Worm (Caenorhabditis elegans): ENCODE data around the gene F59F4.3.

The F59F4.3 gene

ce11 chrX:15849397-15849935, 2.1 kb upstream of the F59F4.3 start, which contains the start of gene acl-1:
TSS of gene acl-1 (plus strand) at chrX:15849885.
- peak; percentile 72 for TF ChIP-seq tbx-2 (tag; optimal IDR thresholded peaks at IDR 0.05)
- TF ChIP-seq pha-2 (tag; optimal IDR thresholded peaks at IDR 0.05), result no peak
- peak; percentile 18 for TF ChIP-seq hlh-8 (tag; optimal IDR thresholded peaks at IDR 0.05)
- TF ChIP-seq sox-2 (GFP tag; IDR thresholded peaks at IDR 0.05), result no peak
- no peak for TF ChIP-seq pat-9 (tag; optimal IDR thresholded peaks at IDR 0.05)
- no peak for TF ChIP-seq unc-86 (tag; optimal IDR thresholded peaks at IDR 0.05)
- TF ChIP-seq ceh-48 (tag; optimal IDR thresholded peaks at IDR 0.05), result no peak
- peak; percentile 6 for TF ChIP-seq lim-6 (tag; optimal IDR thresholded peaks at IDR 0.05)
- TF ChIP-seq npax-4 (tag; optimal IDR thresholded peaks at IDR 0.05), result no peak
- peak; percentile 85 for TF ChIP-seq C08G9.2 (tag; optimal IDR thresholded peaks at IDR 0.05)
- TF ChIP-seq ttx-3 (tag; optimal IDR thresholded peaks at IDR 0.05), result no peak
- peak; percentile 44 for TF ChIP-seq F13H6.1 (tag; optimal IDR thresholded peaks at IDR 0.05)
- TF ChIP-seq rnt-1 (tag; optimal IDR thresholded peaks at IDR 0.05), result peak; percentile 80
- TF ChIP-seq ceh-18 (tag; optimal IDR thresholded peaks at IDR 0.05), result peak; percentile 65
- no peak for TF ChIP-seq elt-4 (tag; optimal IDR thresholded peaks at IDR 0.05)
- TF ChIP-seq fax-1 (tag; optimal IDR thresholded peaks at IDR 0.05), result no peak
- no peak for TF ChIP-seq pros-1 (tag; optimal IDR thresholded peaks at IDR 0.05)
- TF ChIP-seq zip-5 (tag; optimal IDR thresholded peaks at IDR 0.05), result peak; percentile 18
- TF ChIP-seq ceh-31 (tag; optimal IDR thresholded peaks at IDR 0.05), result peak; percentile 95
- peak; percentile 47 for TF ChIP-seq ceh-14 (tag; optimal IDR thresholded peaks at IDR 0.05)
- TF ChIP-seq elt-2 (tag; optimal IDR thresholded peaks at IDR 0.05), result no peak
- TF ChIP-seq ets-4 (tag; optimal IDR thresholded peaks at IDR 0.05), result peak; percentile 74
- peak; percentile 87 for TF ChIP-seq unc-42 (tag; optimal IDR thresholded peaks at IDR 0.05)
- no peak for TF ChIP-seq nhr-11 (tag; optimal IDR thresholded peaks at IDR 0.05)
- no peak for TF ChIP-seq unc-3 (GFP tag; conservative IDR thresholded peaks at IDR 0.05)
- no peak for TF ChIP-seq unc-3 (tag; optimal IDR thresholded peaks at IDR 0.05)
- no peak for TF ChIP-seq odd-2 (tag; optimal IDR thresholded peaks at IDR 0.05)
- TF ChIP-seq tbx-7 (tag; optimal IDR thresholded peaks at IDR 0.05), result peak; percentile 72
- peak; percentile 75 for TF ChIP-seq ceh-2 (tag; optimal IDR thresholded peaks at IDR 0.05)
- TF ChIP-seq che-1 (tag; optimal IDR thresholded peaks at IDR 0.05), result no peak
- peak; percentile 85 for TF ChIP-seq mec-3 (tag; optimal IDR thresholded peaks at IDR 0.05; ENCODE audit: borderline replicate concordance)
- TF ChIP-seq ceh-19 (GFP tag; optimal IDR thresholded peaks at IDR 0.05), result no peak
- peak; percentile 54 for TF ChIP-seq ceh-34 (tag; optimal IDR thresholded peaks at IDR 0.05)
- TF ChIP-seq ref-2 (tag; optimal IDR thresholded peaks at IDR 0.05), result peak; percentile 65
- TF ChIP-seq nhr-232 (tag; optimal IDR thresholded peaks at IDR 0.05), result no peak
- no peak for TF ChIP-seq ceh-22 (tag; optimal IDR thresholded peaks at IDR 0.05)
- TF ChIP-seq ceh-6 (GFP tag; optimal IDR thresholded peaks at IDR 0.05), result no peak
- TF ChIP-seq sdc-2 (tag; optimal IDR thresholded peaks at IDR 0.05), result peak; percentile 77
- no peak for TF ChIP-seq pqm-1 (tag; optimal IDR thresholded peaks at IDR 0.05)
- peak; percentile 28 for TF ChIP-seq ztf-16 (tag; optimal IDR thresholded peaks at IDR 0.05)
- no peak for TF ChIP-seq ceh-9 (tag; optimal IDR thresholded peaks at IDR 0.05)
- no peak for TF ChIP-seq eyg-1 (tag; optimal IDR thresholded peaks at IDR 0.05)
- TF ChIP-seq nfya-1 (tag; optimal IDR thresholded peaks at IDR 0.05), result peak; percentile 49
- TF ChIP-seq hlh-15 (tag; optimal IDR thresholded peaks at IDR 0.05), result no peak

ce11 chrX:15848867-15849266, 1.5 kb upstream of the F59F4.3 start:
- TF ChIP-seq hlh-13 (GFP tag; optimal IDR thresholded peaks at IDR 0.05) (no peak), dmd-4 (tag; optimal IDR thresholded peaks at IDR 0.05; ENCODE audit: borderline replicate concordance) (no peak), ceh-2 (tag; optimal IDR thresholded peaks at IDR 0.05) (no peak), hlh-6 (tag; optimal IDR thresholded peaks at IDR 0.05) (no peak), pat-9 (tag; optimal IDR thresholded peaks at IDR 0.05) (no peak), lin-11 (tag; optimal IDR thresholded peaks at IDR 0.05) (no peak), ceh-31 (tag; optimal IDR thresholded peaks at IDR 0.05) (no peak), pha-2 (tag; optimal IDR thresholded peaks at IDR 0.05) (no peak), ceh-45 (GFP tag; IDR thresholded peaks at IDR 0.05) (no peak), ceh-19 (GFP tag; optimal IDR thresholded peaks at IDR 0.05) (no peak), npax-4 (tag; optimal IDR thresholded peaks at IDR 0.05) (no peak), elt-2 (tag; optimal IDR thresholded peaks at IDR 0.05) (no peak), fax-1 (tag; optimal IDR thresholded peaks at IDR 0.05) (no peak), ceh-22 (tag; optimal IDR thresholded peaks at IDR 0.05) (no peak), F13H6.1 (tag; optimal IDR thresholded peaks at IDR 0.05) (no peak), eyg-1 (tag; optimal IDR thresholded peaks at IDR 0.05) (no peak)
